Fruit fly (Drosophila melanogaster): Measurements from ENCODE around the gene cpo.

DNA sequence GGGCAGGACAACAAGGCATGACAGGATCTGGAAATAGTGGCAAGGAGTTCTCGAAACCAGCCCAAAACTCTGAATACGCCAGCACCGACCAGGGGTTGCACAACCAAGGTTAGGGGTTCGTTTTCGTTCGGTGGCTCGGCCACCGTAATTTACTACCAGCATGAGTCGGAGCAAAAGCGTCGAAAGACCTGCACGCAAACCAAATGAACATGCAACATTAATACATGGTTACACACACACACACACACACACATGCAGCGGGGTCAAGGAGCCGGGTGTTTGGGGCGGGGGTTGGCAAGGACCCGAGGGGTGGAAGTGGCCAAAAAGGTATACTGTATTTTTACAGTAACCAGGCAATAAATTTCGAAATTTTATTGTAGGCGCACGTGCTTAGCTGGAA is 32.8 kb downstream of the cpo start:
- no peak for TF ChIP-seq CG8478 (optimal IDR thresholded peaks at IDR 0.05)
- no peak for TF ChIP-seq CTCF (optimal IDR thresholded peaks at IDR 0.05)
